Fruit fly (Drosophila melanogaster): ENCODE results near the gene CG32152.
A peak's percentile ranks its signal among the peaks of the same experiment; 100 is the strongest.

CG32152 gene

DNA sequence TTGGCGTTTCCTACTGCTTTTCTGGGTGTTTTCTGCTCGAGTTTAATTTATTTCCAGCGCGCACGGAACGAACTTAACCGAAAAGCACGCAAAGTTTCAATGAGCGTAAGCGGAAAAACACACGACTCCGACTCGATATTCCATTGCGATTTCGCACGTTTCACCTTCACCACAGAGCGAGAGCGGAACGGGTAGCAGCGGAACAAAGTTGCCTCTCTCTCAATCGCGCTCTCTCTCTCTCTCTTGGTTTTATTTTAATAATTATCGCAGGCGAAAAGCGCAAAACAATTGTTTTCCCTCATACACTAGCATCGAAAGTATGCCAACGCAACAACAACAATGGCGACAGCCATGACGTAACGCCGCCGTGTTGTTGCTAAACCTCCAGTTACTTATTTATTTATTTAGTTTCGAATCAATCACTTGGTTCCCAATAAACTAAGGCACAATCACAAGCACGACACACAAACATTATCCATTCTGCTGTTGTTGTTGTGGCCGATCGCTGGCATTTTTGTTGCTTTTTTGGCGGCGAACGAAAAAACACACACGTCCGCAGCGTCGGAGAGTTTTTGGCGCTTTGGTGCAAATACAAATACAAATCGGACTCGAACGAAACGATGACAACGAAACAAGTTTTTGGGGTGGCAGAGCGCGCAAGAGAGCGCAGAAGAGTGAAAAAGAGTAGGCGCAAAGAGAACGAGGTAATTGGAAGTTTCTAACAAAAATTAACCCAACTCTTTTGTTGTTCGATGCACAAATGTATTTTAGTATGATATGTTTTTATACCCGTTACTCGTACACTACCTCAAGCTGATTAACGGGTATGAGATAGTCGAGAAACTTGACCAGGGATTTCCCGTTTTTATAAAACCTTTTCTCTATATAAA, 20.6 kb upstream of the CG32152 start, which contains the start of gene CG5151:
CG5151 (minus strand) TSS at position 552 of the 890 bp plus-strand sequence.
- TF ChIP-seq woc (GFP tag; optimal IDR thresholded peaks at IDR 0.05) (peak; percentile 2), fru (GFP tag; optimal IDR thresholded peaks at IDR 0.05) (peak; percentile 14), Jra (GFP tag; optimal IDR thresholded peaks at IDR 0.05) (no peak), sv (GFP tag; optimal IDR thresholded peaks at IDR 0.05) (no peak), Hr83 (GFP tag; optimal IDR thresholded peaks at IDR 0.05; ENCODE audit: poor library complexity, severe bottlenecking) (peak; percentile 45), N (GFP tag; optimal IDR thresholded peaks at IDR 0.05) (no peak), rgr (GFP tag; optimal IDR thresholded peaks at IDR 0.05) (peak; percentile 28), Dif (GFP tag; optimal IDR thresholded peaks at IDR 0.05; ENCODE audit: partially characterized antibody) (peak; percentile 88), Sp1 (GFP tag; optimal IDR thresholded peaks at IDR 0.05) (peak; percentile 65), CG9705 (GFP tag; optimal IDR thresholded peaks at IDR 0.05) (no peak), Hr78 (GFP tag; optimal IDR thresholded peaks at IDR 0.05) (no peak), dl (GFP tag; optimal IDR thresholded peaks at IDR 0.05; ENCODE audit: insufficient read depth in 1 of 2, partially characterized antibody in 2 of 2) (peak; percentile 73 to 82), GATAd (GFP tag; optimal IDR thresholded peaks at IDR 0.05) (no peak), CG32264 (GFP tag; optimal IDR thresholded peaks at IDR 0.05) (no peak), pan (optimal IDR thresholded peaks at IDR 0.05) (no peak), tai (GFP tag; optimal IDR thresholded peaks at IDR 0.05) (no peak), Mio (GFP tag; optimal IDR thresholded peaks at IDR 0.05) (no peak), HLH106 (tag; optimal IDR thresholded peaks at IDR 0.05) (peak; percentile 8), Rel (GFP tag; optimal IDR thresholded peaks at IDR 0.05) (no peak), Rel (tag; optimal IDR thresholded peaks at IDR 0.05) (peak; percentile 68), Dfd (GFP tag; optimal IDR thresholded peaks at IDR 0.05) (no peak), Hnf4 (GFP tag; optimal IDR thresholded peaks at IDR 0.05) (no peak), brk (GFP tag; optimal IDR thresholded peaks at IDR 0.05) (peak; percentile 23), CrebA (GFP tag; optimal IDR thresholded peaks at IDR 0.05; ENCODE audit: borderline replicate concordance) (peak; percentile 56), foxo (GFP tag; optimal IDR thresholded peaks at IDR 0.05) (peak in 1 of 2 experiments; percentile 38), OdsH (GFP tag; optimal IDR thresholded peaks at IDR 0.05) (no peak), Vsx2 (GFP tag; optimal IDR thresholded peaks at IDR 0.05; ENCODE audit: partially characterized antibody) (peak; percentile 86), dmrt93B (GFP tag; optimal IDR thresholded peaks at IDR 0.05) (no peak), sage (GFP tag; optimal IDR thresholded peaks at IDR 0.05) (peak; percentile 68), ey (GFP tag; optimal IDR thresholded peaks at IDR 0.05) (no peak), psq (GFP tag; optimal IDR thresholded peaks at IDR 0.05) (peak; percentile 26), br (GFP tag; optimal IDR thresholded peaks at IDR 0.05) (peak; percentile 28), Myc (optimal IDR thresholded peaks at IDR 0.05) (no peak), jim (GFP tag; optimal IDR thresholded peaks at IDR 0.05) (no peak), lola (GFP tag; optimal IDR thresholded peaks at IDR 0.05) (no peak), usp (GFP tag; optimal IDR thresholded peaks at IDR 0.05) (no peak), dsf (GFP tag; optimal IDR thresholded peaks at IDR 0.05; ENCODE audit: borderline replicate concordance) (no peak), h (GFP tag; optimal IDR thresholded peaks at IDR 0.05) (peak; percentile 56), Abd-B (GFP tag; optimal IDR thresholded peaks at IDR 0.05) (no peak)

DNA sequence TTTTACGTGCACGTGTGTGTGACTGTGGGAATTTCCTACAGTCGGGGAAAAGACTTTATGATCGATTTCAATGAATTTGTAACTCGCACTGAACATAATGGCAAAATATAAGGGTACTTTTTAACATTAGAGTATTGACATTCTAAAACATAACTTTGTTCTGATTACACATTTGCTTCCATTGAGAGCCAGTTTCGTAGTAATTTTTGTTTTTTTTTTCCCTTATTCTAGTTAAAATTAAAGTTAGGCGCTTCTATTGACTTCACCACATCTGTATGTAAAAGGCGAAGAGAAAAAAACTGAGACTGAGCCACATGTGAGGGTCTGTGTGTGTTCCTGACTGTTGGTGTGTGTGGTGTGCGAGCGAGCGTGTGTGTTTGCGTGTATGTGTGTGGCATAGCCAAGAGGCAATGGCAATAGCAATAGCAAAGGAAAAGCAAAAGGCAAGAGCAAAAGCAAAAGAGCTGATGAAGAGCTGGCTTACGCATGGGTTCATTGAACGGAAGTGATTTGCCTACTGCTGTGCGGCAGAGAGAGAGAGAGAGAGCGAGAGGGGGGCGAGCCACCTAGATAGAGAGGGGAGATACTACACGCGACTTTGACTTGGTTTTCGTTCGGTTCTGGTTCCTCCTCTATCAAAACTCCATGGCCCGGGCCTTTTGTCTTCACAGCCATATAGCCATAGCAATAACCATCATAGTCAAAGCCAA, 18.2 kb upstream of the CG32152 start:
- TF ChIP-seq GATAd (GFP tag; optimal IDR thresholded peaks at IDR 0.05): no peak
- no peak for TF ChIP-seq psq (GFP tag; optimal IDR thresholded peaks at IDR 0.05)
- no peak for TF ChIP-seq CG9705 (GFP tag; optimal IDR thresholded peaks at IDR 0.05)
- no peak for TF ChIP-seq Mio (GFP tag; optimal IDR thresholded peaks at IDR 0.05)
- peak; percentile 8 for TF ChIP-seq tai (GFP tag; optimal IDR thresholded peaks at IDR 0.05)
- TF ChIP-seq br (GFP tag; optimal IDR thresholded peaks at IDR 0.05): no peak
- TF ChIP-seq h (GFP tag; optimal IDR thresholded peaks at IDR 0.05): peak; percentile 13
- TF ChIP-seq dmrt93B (GFP tag; optimal IDR thresholded peaks at IDR 0.05): no peak
- peak; percentile 22 for TF ChIP-seq HLH106 (tag; optimal IDR thresholded peaks at IDR 0.05)
- no peak for TF ChIP-seq Rel (GFP tag; optimal IDR thresholded peaks at IDR 0.05)
- TF ChIP-seq Rel (tag; optimal IDR thresholded peaks at IDR 0.05): no peak
- no peak for TF ChIP-seq Dfd (GFP tag; optimal IDR thresholded peaks at IDR 0.05)
- no peak for TF ChIP-seq usp (GFP tag; optimal IDR thresholded peaks at IDR 0.05)
- peak; percentile 31 for TF ChIP-seq ey (GFP tag; optimal IDR thresholded peaks at IDR 0.05)
- TF ChIP-seq Jra (GFP tag; optimal IDR thresholded peaks at IDR 0.05): no peak
- no peak for TF ChIP-seq pan (optimal IDR thresholded peaks at IDR 0.05)
- no peak for TF ChIP-seq CG32264 (GFP tag; optimal IDR thresholded peaks at IDR 0.05)
- TF ChIP-seq Hr83 (GFP tag; optimal IDR thresholded peaks at IDR 0.05; ENCODE audit: poor library complexity, severe bottlenecking): no peak
- no peak for TF ChIP-seq dsf (GFP tag; optimal IDR thresholded peaks at IDR 0.05; ENCODE audit: borderline replicate concordance)
- no peak for TF ChIP-seq CrebA (GFP tag; optimal IDR thresholded peaks at IDR 0.05; ENCODE audit: borderline replicate concordance)
- TF ChIP-seq Dif (GFP tag; optimal IDR thresholded peaks at IDR 0.05; ENCODE audit: partially characterized antibody): no peak
- TF ChIP-seq Vsx2 (GFP tag; optimal IDR thresholded peaks at IDR 0.05; ENCODE audit: partially characterized antibody): no peak
- no peak for TF ChIP-seq Abd-B (GFP tag; optimal IDR thresholded peaks at IDR 0.05)
- peak; percentile 23 for TF ChIP-seq Hnf4 (GFP tag; optimal IDR thresholded peaks at IDR 0.05)
- no peak for TF ChIP-seq lola (GFP tag; optimal IDR thresholded peaks at IDR 0.05)
- TF ChIP-seq dl (GFP tag; optimal IDR thresholded peaks at IDR 0.05; ENCODE audit: insufficient read depth in 1 of 2, partially characterized antibody in 2 of 2): no peak
- TF ChIP-seq fru (GFP tag; optimal IDR thresholded peaks at IDR 0.05): peak; percentile 33
- TF ChIP-seq sv (GFP tag; optimal IDR thresholded peaks at IDR 0.05): no peak
- TF ChIP-seq Sp1 (GFP tag; optimal IDR thresholded peaks at IDR 0.05): no peak
- no peak for TF ChIP-seq OdsH (GFP tag; optimal IDR thresholded peaks at IDR 0.05)
- no peak for TF ChIP-seq rgr (GFP tag; optimal IDR thresholded peaks at IDR 0.05)
- no peak for TF ChIP-seq Myc (optimal IDR thresholded peaks at IDR 0.05)
- TF ChIP-seq N (GFP tag; optimal IDR thresholded peaks at IDR 0.05): no peak
- no peak for TF ChIP-seq Hr78 (GFP tag; optimal IDR thresholded peaks at IDR 0.05)
- no peak for TF ChIP-seq brk (GFP tag; optimal IDR thresholded peaks at IDR 0.05)
- TF ChIP-seq foxo (GFP tag; optimal IDR thresholded peaks at IDR 0.05): peak in 1 of 2 experiments; percentile 47
- TF ChIP-seq woc (GFP tag; optimal IDR thresholded peaks at IDR 0.05): no peak

Measured in whole organism, wandering third instar larva.